Worm (Caenorhabditis elegans) whole organism, late embryonic: Measurements from ENCODE around the gene srm-5.

ENCODE experiments used
- C08G9.2 ChIP-seq: sonication (generic microtip); optimal IDR thresholded peaks from 2 replicates; lab custom pipeline; 2016; ENCODE audit warnings: mild to moderate bottlenecking, missing genetic modification characterization, moderate library complexity, missing compliant biosample characterization
- F13H6.1 ChIP-seq: sonication (generic microtip); optimal IDR thresholded peaks from 2 replicates; lab custom pipeline; 2016; ENCODE audit warnings: missing genetic modification characterization, missing compliant biosample characterization
- K02D7.2 ChIP-seq: sonication (generic microtip); optimal IDR thresholded peaks from 2 replicates; lab custom pipeline; 2017; ENCODE audit warnings: mild to moderate bottlenecking, missing genetic modification characterization, missing compliant biosample characterization
- K09A11.1 ChIP-seq: sonication (generic microtip); optimal IDR thresholded peaks from 2 replicates; lab custom pipeline; 2017; ENCODE audit warnings: antibody characterized with exemption, mild to moderate bottlenecking, missing genetic modification characterization, missing compliant biosample characterization; ENCODE audit not compliant: insufficient read depth
- T23F11.4 ChIP-seq: fragments of 200-800 bp; sonication (Bioruptor generic); optimal IDR thresholded peaks from 2 replicates; lab custom pipeline; 2018; ENCODE audit warnings: mild to moderate bottlenecking, missing genetic modification characterization, missing compliant biosample characterization
- ceh-14 ChIP-seq: sonication (generic microtip); optimal IDR thresholded peaks from 2 replicates; lab custom pipeline; 2016; ENCODE audit warnings: missing genotype, missing genetic modification characterization, missing compliant biosample characterization
- ceh-2 ChIP-seq: sonication (generic microtip); optimal IDR thresholded peaks from 2 replicates; lab custom pipeline; 2016; ENCODE audit warnings: missing genotype, missing genetic modification characterization, missing compliant biosample characterization
- ceh-22 ChIP-seq: sonication (generic microtip); optimal IDR thresholded peaks from 2 replicates; lab custom pipeline; 2017; ENCODE audit warnings: missing biosample characterization, missing genetic modification characterization
- ceh-30 ChIP-seq: fragments of 150-350 bp; optimal IDR thresholded peaks from 2 replicates; lab custom pipeline; 2014; ENCODE audit warnings: missing biosample characterization, missing genetic modification characterization
- ceh-31 ChIP-seq: sonication (generic microtip); optimal IDR thresholded peaks from 2 replicates; lab custom pipeline; 2016; ENCODE audit warnings: missing genetic modification characterization, missing compliant biosample characterization
- ceh-34 ChIP-seq: sonication (generic microtip); optimal IDR thresholded peaks from 2 replicates; lab custom pipeline; 2016; ENCODE audit warnings: mild to moderate bottlenecking, missing genetic modification characterization, missing compliant biosample characterization
- ceh-45 ChIP-seq: fragments of 200-800 bp; sonication (Bioruptor generic); IDR thresholded peaks from 2 replicates; pipeline ENCODE4 v1.3.6; 2022; ENCODE audit warnings: missing genetic modification reagents, missing genetic modification characterization, missing compliant biosample characterization
- ceh-48 ChIP-seq: sonication (generic microtip); optimal IDR thresholded peaks from 2 replicates; lab custom pipeline; 2016; ENCODE audit warnings: missing genetic modification characterization, inconsistent platforms, missing compliant biosample characterization
- ceh-6 ChIP-seq: fragments of 200-800 bp; sonication (Bioruptor generic); optimal IDR thresholded peaks from 2 replicates; lab custom pipeline; 2018; ENCODE audit warnings: mild to moderate bottlenecking, missing genetic modification characterization, missing compliant biosample characterization
- ceh-9 ChIP-seq: sonication (generic microtip); optimal IDR thresholded peaks from 2 replicates; lab custom pipeline; 2016; ENCODE audit warnings: mild to moderate bottlenecking, missing genetic modification characterization, inconsistent platforms, missing compliant biosample characterization
- che-1 ChIP-seq: sonication (generic microtip); optimal IDR thresholded peaks from 2 replicates; lab custom pipeline; 2016; ENCODE audit warnings: mild to moderate bottlenecking, missing genetic modification characterization, missing compliant biosample characterization
- dve-1 ChIP-seq: sonication (generic microtip); optimal IDR thresholded peaks from 2 replicates; lab custom pipeline; 2017; ENCODE audit warnings: antibody characterized with exemption, mild to moderate bottlenecking, missing genetic modification characterization, missing compliant biosample characterization
- ets-4 ChIP-seq: sonication (generic microtip); optimal IDR thresholded peaks from 2 replicates; lab custom pipeline; 2016; ENCODE audit warnings: missing genetic modification characterization, missing compliant biosample characterization
- fax-1 ChIP-seq: sonication (generic microtip); optimal IDR thresholded peaks from 2 replicates; lab custom pipeline; 2016; ENCODE audit warnings: missing genotype, missing genetic modification characterization, missing compliant biosample characterization
- fkh-10 ChIP-seq: fragments of 150-350 bp; optimal IDR thresholded peaks from 2 replicates; lab custom pipeline; 2014; ENCODE audit warnings: missing biosample characterization, missing genetic modification reagents, missing genetic modification characterization
- gmeb-2 ChIP-seq: sonication (generic microtip); optimal IDR thresholded peaks from 2 replicates; lab custom pipeline; 2016; ENCODE audit warnings: missing genetic modification characterization, inconsistent platforms, missing compliant biosample characterization
- hlh-13 ChIP-seq: fragments of 200-800 bp; sonication (Bioruptor generic); optimal IDR thresholded peaks from 2 replicates; lab custom pipeline; 2018; ENCODE audit warnings: mild to moderate bottlenecking, missing genetic modification characterization, missing compliant biosample characterization
- hlh-30 ChIP-seq: sonication (generic microtip); optimal IDR thresholded peaks from 2 replicates; lab custom pipeline; 2017; ENCODE audit warnings: antibody characterized with exemption, missing genetic modification characterization, missing compliant biosample characterization; ENCODE audit not compliant: insufficient read depth
- hlh-6 ChIP-seq: sonication (generic microtip); optimal IDR thresholded peaks from 2 replicates; lab custom pipeline; 2016; ENCODE audit warnings: missing genotype, missing genetic modification characterization, missing compliant biosample characterization
- hlh-8 ChIP-seq: sonication (generic microtip); optimal IDR thresholded peaks from 2 replicates; lab custom pipeline; 2016; ENCODE audit warnings: missing genotype, missing genetic modification characterization, missing compliant biosample characterization
- madf-2 ChIP-seq: sonication (generic microtip); optimal IDR thresholded peaks from 2 replicates; lab custom pipeline; 2017; ENCODE audit warnings: missing genetic modification characterization, missing compliant biosample characterization
- mec-3 ChIP-seq: sonication (generic microtip); optimal IDR thresholded peaks from 2 replicates; lab custom pipeline; 2016; ENCODE audit warnings: borderline replicate concordance, missing genetic modification characterization, missing compliant biosample characterization
- nfya-1 ChIP-seq: sonication (generic microtip); optimal IDR thresholded peaks from 2 replicates; lab custom pipeline; 2017; ENCODE audit warnings: missing genetic modification characterization, mild to moderate bottlenecking, missing compliant biosample characterization, antibody characterized with exemption, moderate library complexity
- nhr-232 ChIP-seq: sonication (generic microtip); optimal IDR thresholded peaks from 2 replicates; lab custom pipeline; 2016; ENCODE audit warnings: missing genetic modification characterization, missing compliant biosample characterization
- npax-4 ChIP-seq: sonication (generic microtip); optimal IDR thresholded peaks from 2 replicates; lab custom pipeline; 2016; ENCODE audit warnings: missing genetic modification characterization, missing compliant biosample characterization
- pha-4 ChIP-seq: fragments of 150-350 bp; optimal IDR thresholded peaks from 2 replicates; lab custom pipeline; 2018; ENCODE audit warnings: missing biosample characterization, missing genetic modification reagents, missing genetic modification characterization
- pros-1 ChIP-seq: fragments of 150-350 bp; optimal IDR thresholded peaks from 2 replicates; lab custom pipeline; 2014; ENCODE audit warnings: missing biosample characterization, missing genetic modification reagents, missing genetic modification characterization
- sox-2 ChIP-seq: fragments of 200-800 bp; sonication (Bioruptor generic); IDR thresholded peaks from 2 replicates; pipeline ENCODE4 v1.3.6; 2022; ENCODE audit warnings: missing genetic modification reagents, missing genetic modification characterization, missing compliant biosample characterization
- sox-4 ChIP-seq: sonication (generic microtip); optimal IDR thresholded peaks from 2 replicates; lab custom pipeline; 2017; ENCODE audit warnings: mild to moderate bottlenecking, missing genetic modification characterization, inconsistent platforms, missing compliant biosample characterization
- syd-9 ChIP-seq: sonication (generic microtip); optimal IDR thresholded peaks from 2 replicates; lab custom pipeline; 2016; ENCODE audit warnings: mild to moderate bottlenecking, missing genetic modification characterization, moderate library complexity, missing compliant biosample characterization
- tbx-2 ChIP-seq: sonication (generic microtip); optimal IDR thresholded peaks from 2 replicates; lab custom pipeline; 2016; ENCODE audit warnings: missing genetic modification characterization, missing compliant biosample characterization
- tbx-7 ChIP-seq: sonication (generic microtip); optimal IDR thresholded peaks from 2 replicates; lab custom pipeline; 2016; ENCODE audit warnings: missing genotype, missing genetic modification characterization, missing compliant biosample characterization
- unc-3 ChIP-seq, 2 experiments: fragments of 200-800 bp in 1 of 2; sonication (Bioruptor generic) in 1 of 2; sonication (generic microtip) in 1 of 2; conservative IDR thresholded peaks in 1 of 2; optimal IDR thresholded peaks in 1 of 2; 2 replicates each; pipeline versions ENCODE4 v1.3.6 to Lab custom; 2016 to 2022; ENCODE audit warnings: missing compliant biosample characterization in 2 of 2, missing genetic modification characterization in 2 of 2, missing genetic modification reagents in 1 of 2

The srm-5 gene

DNA sequence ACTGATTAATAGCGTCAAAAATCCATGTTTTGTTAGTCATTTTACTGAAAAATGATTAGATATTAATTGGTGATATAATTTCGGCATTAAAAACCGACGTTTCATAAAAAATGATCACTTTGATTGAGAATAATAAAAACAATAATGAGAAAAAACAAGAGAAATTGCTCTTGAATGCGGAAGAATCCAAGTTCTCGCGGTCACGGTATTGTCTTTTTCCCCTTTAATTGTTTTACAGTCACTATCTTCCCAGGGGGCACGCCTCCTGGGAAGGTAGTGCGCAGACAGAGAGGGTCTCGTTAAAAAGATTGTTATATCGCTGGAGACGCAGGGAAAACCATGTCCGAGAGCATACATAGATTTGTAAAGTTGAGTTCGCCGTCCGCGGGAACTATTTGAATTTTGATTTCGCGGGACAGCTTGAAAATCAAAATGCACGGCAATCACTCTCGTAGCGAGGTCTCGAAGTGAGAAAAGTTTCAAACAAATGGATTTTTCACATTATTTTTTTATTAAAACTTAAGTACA is 41.3 kb upstream of the srm-5 start, which contains the start of gene F14D7.2:
TSS of gene F14D7.2 (minus strand) at position 51 of the 528 bp plus-strand sequence.
- TF ChIP-seq hlh-8 (tag; lab: Kevin White, UChicago), result no peak
- TF ChIP-seq madf-2, result no peak
- TF ChIP-seq K09A11.1 (tag; lab: Kevin White, UChicago), result no peak
- no peak for TF ChIP-seq ceh-2 (tag; lab: Kevin White, UChicago)
- no peak for TF ChIP-seq dve-1
- TF ChIP-seq ceh-48, result no peak
- no peak for TF ChIP-seq npax-4 (tag; lab: Kevin White, UChicago)
- TF ChIP-seq K02D7.2 (tag; lab: Kevin White, UChicago), result no peak
- no peak for TF ChIP-seq ceh-6 (GFP tag; lab: Kevin White, UChicago)
- no peak for TF ChIP-seq hlh-30
- TF ChIP-seq F13H6.1 (tag; lab: Kevin White, UChicago), result no peak
- no peak for TF ChIP-seq nfya-1
- TF ChIP-seq ceh-9 (tag; lab: Kevin White, UChicago), result no peak
- no peak for TF ChIP-seq gmeb-2 (tag; lab: Kevin White, UChicago)
- TF ChIP-seq pros-1 (tag; lab: Kevin White, UChicago), result no peak
- no peak for TF ChIP-seq che-1 (tag; lab: Kevin White, UChicago)
- TF ChIP-seq sox-2 (GFP tag; lab: Robert Waterston, UW), result no peak
- TF ChIP-seq hlh-6 (tag; lab: Kevin White, UChicago), result no peak
- TF ChIP-seq tbx-7 (tag; lab: Kevin White, UChicago), result no peak

DNA sequence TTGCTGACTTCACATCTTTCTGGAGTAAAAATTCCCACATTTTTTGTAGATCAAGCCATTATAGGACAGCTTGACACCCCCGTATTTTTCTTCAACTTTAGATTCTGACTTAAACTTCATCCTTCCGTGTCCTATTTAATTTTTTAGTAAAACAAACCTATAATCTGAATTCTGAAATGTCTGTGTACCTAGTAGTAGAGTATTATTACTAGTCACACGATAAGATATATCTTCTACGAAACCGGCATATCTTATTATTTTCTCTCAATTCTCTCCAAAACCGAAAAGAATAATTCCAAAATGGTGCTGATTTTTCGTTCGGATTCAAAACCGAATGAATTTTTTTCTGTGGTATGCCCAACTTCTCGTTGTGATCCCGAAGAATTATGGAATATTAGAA is 40.6 kb upstream of the srm-5 start, which contains the start of gene F14D7.9:
TSS of gene F14D7.9 (plus strand) at position 301 of the 400 bp plus-strand sequence.
- TF ChIP-seq hlh-30, result no peak
- no peak for TF ChIP-seq fkh-10 (GFP tag; lab: Kevin White, UChicago)
- no peak for TF ChIP-seq hlh-13 (GFP tag; lab: Kevin White, UChicago)
- TF ChIP-seq syd-9 (tag; lab: Kevin White, UChicago), result no peak
- no peak for TF ChIP-seq unc-3 (GFP tag; conservative IDR thresholded peaks at IDR 0.05; lab: Robert Waterston, UW)
- no peak for TF ChIP-seq unc-3 (tag; optimal IDR thresholded peaks at IDR 0.05; lab: Kevin White, UChicago)
- TF ChIP-seq ceh-45, result no peak
- no peak for TF ChIP-seq F13H6.1 (tag; lab: Kevin White, UChicago)
- no peak for TF ChIP-seq mec-3 (tag; lab: Kevin White, UChicago)
- no peak for TF ChIP-seq ceh-34
- no peak for TF ChIP-seq C08G9.2 (tag; lab: Kevin White, UChicago)
- no peak for TF ChIP-seq ceh-14 (tag; lab: Kevin White, UChicago)
- TF ChIP-seq pha-4 (tag; lab: Kevin White, UChicago), result no peak
- no peak for TF ChIP-seq fax-1
- no peak for TF ChIP-seq ceh-31 (tag; lab: Kevin White, UChicago)
- TF ChIP-seq ceh-22, result no peak
- no peak for TF ChIP-seq ets-4 (tag; lab: Kevin White, UChicago)
- no peak for TF ChIP-seq T23F11.4 (GFP tag; lab: Kevin White, UChicago)

DNA sequence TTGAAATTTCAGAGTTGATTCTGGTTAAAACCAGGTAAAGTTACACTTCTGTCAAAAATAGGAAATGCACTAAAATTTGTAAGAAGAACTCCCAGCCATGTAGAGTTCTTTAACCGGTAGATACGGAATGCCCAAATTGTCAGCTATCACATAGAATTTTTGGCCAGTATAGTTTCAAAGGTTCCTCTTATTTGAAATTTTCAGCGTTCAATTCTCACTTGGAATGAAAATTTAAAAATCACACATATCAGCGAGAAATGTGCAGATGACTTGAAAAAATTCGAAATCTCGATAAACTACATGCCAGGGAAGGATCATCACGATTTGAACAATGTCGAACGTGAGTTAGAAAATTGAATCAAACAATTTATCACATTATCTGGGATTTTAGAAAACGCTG is 38.5 kb upstream of the srm-5 start, which contains the start of gene F14D7.3:
TSS of gene F14D7.3 (plus strand) at position 301 of the 400 bp plus-strand sequence.
- no peak for TF ChIP-seq sox-4 (tag; lab: Kevin White, UChicago)
- TF ChIP-seq nhr-232 (tag; lab: Kevin White, UChicago), result no peak
- TF ChIP-seq ceh-2 (tag; lab: Kevin White, UChicago), result no peak
- TF ChIP-seq ceh-48, result no peak
- TF ChIP-seq ceh-30 (tag; lab: Kevin White, UChicago), result no peak
- TF ChIP-seq nfya-1, result no peak
- no peak for TF ChIP-seq ceh-34
- TF ChIP-seq che-1 (tag; lab: Kevin White, UChicago), result no peak
- TF ChIP-seq tbx-2, result no peak
